Fruit fly (Drosophila melanogaster): ENCODE measurements around the gene CG12121.

The CG12121 gene

DNA sequence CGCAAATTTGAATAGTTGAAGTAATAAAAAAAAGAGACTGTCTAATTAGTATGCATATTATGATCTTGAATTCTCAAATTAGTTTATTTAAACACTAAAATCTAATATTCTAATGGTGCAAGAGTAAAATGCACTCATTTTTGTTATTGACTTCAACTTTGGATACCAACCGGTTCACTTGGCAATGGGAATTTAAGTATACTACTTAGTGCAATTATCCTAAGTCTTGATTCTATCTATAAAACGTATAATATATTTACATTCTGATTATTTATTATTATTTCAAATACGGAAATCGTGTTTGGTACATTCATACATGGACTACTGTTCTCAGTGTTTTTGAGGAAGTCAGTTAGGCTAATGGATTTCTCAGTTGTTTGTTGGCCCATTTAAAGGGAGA is 5.3 kb downstream of the CG12121 start, which contains the start of gene Gr8a:
Gene Gr8a (plus strand): TSS at position 301 of the 400 bp plus-strand sequence.
- no peak for TF ChIP-seq GATAd (GFP tag; optimal IDR thresholded peaks at IDR 0.05)
- TF ChIP-seq OdsH (GFP tag; optimal IDR thresholded peaks at IDR 0.05): no peak
- no peak for TF ChIP-seq jim (GFP tag; optimal IDR thresholded peaks at IDR 0.05)
- TF ChIP-seq br (GFP tag; optimal IDR thresholded peaks at IDR 0.05): no peak
- no peak for TF ChIP-seq Dfd (GFP tag; optimal IDR thresholded peaks at IDR 0.05)
- TF ChIP-seq Sp1 (GFP tag; optimal IDR thresholded peaks at IDR 0.05): no peak
- TF ChIP-seq tai (GFP tag; optimal IDR thresholded peaks at IDR 0.05): no peak
- no peak for TF ChIP-seq Vsx2 (GFP tag; optimal IDR thresholded peaks at IDR 0.05; ENCODE audit: partially characterized antibody)
- TF ChIP-seq psq (GFP tag; optimal IDR thresholded peaks at IDR 0.05): no peak
- no peak for TF ChIP-seq dmrt93B (GFP tag; optimal IDR thresholded peaks at IDR 0.05)
- no peak for TF ChIP-seq CG32264 (GFP tag; optimal IDR thresholded peaks at IDR 0.05)
- no peak for TF ChIP-seq brk (GFP tag; optimal IDR thresholded peaks at IDR 0.05)
- TF ChIP-seq Rel (GFP tag; optimal IDR thresholded peaks at IDR 0.05): no peak
- no peak for TF ChIP-seq Rel (tag; optimal IDR thresholded peaks at IDR 0.05)
- TF ChIP-seq dsf (GFP tag; optimal IDR thresholded peaks at IDR 0.05; ENCODE audit: borderline replicate concordance): no peak
- TF ChIP-seq CrebA (GFP tag; optimal IDR thresholded peaks at IDR 0.05; ENCODE audit: borderline replicate concordance): no peak
- no peak for TF ChIP-seq sage (GFP tag; optimal IDR thresholded peaks at IDR 0.05)
- no peak for TF ChIP-seq lola (GFP tag; optimal IDR thresholded peaks at IDR 0.05)
- TF ChIP-seq CG9705 (GFP tag; optimal IDR thresholded peaks at IDR 0.05): no peak

DNA sequence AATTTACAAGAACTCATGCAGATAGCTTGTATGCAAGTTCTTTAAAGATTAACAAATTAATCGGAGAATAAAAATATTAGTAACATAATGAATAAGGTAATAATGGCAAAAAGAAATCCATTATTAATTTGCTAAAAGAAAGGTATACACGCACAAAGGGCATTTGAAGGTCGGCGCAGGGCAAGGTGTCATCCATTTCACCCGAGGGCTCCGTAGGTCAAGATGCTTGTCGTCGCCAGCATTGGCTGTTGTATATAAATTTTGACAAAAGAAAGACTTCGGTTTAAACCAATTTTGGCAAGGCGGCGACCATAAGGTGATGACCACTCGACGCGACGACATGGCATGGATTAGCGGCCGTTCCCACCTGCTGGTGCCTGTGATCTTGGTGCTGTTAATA is 7.0 kb downstream of the CG12121 start, which contains the start of gene CG15370:
Gene CG15370 (plus strand): TSS at position 301 of the 400 bp plus-strand sequence.
- TF ChIP-seq HLH106 (tag; optimal IDR thresholded peaks at IDR 0.05) (no peak), Hnf4 (GFP tag; optimal IDR thresholded peaks at IDR 0.05) (no peak), Jra (GFP tag; optimal IDR thresholded peaks at IDR 0.05) (no peak), dmrt93B (GFP tag; optimal IDR thresholded peaks at IDR 0.05) (no peak), N (GFP tag; optimal IDR thresholded peaks at IDR 0.05) (no peak), usp (GFP tag; optimal IDR thresholded peaks at IDR 0.05) (no peak), h (GFP tag; optimal IDR thresholded peaks at IDR 0.05) (no peak), dsf (GFP tag; optimal IDR thresholded peaks at IDR 0.05; ENCODE audit: borderline replicate concordance) (no peak), CrebA (GFP tag; optimal IDR thresholded peaks at IDR 0.05; ENCODE audit: borderline replicate concordance) (no peak), sv (GFP tag; optimal IDR thresholded peaks at IDR 0.05) (no peak), Hr83 (GFP tag; optimal IDR thresholded peaks at IDR 0.05; ENCODE audit: poor library complexity, severe bottlenecking) (no peak), Sp1 (GFP tag; optimal IDR thresholded peaks at IDR 0.05) (no peak)

DNA sequence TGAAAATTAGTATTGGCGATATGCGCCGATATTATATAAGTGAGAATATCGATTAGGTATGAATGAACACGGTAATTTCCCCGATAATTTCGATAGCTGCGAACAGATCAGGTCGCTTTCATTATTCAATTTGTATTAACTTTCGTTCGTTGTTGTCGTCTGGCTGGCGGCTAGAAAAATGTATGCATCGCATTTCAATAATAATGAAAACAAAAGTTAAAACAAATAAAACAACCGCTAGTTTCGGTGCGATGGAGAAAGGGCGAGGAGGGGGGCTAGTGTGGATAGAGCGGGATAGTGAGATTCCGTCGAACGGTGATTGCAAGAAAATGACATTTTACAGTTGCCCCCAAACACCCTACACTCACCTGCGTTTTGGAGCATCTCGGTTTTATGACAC is 7.8 kb downstream of the CG12121 start:
- TF ChIP-seq tai (GFP tag; optimal IDR thresholded peaks at IDR 0.05) (no peak), dmrt93B (GFP tag; optimal IDR thresholded peaks at IDR 0.05) (no peak), Hnf4 (GFP tag; optimal IDR thresholded peaks at IDR 0.05) (no peak), lola (GFP tag; optimal IDR thresholded peaks at IDR 0.05) (no peak), Jra (GFP tag; optimal IDR thresholded peaks at IDR 0.05) (no peak), jim (GFP tag; optimal IDR thresholded peaks at IDR 0.05) (no peak), Abd-B (GFP tag; optimal IDR thresholded peaks at IDR 0.05) (no peak), woc (GFP tag; optimal IDR thresholded peaks at IDR 0.05) (no peak), dsf (GFP tag; optimal IDR thresholded peaks at IDR 0.05; ENCODE audit: borderline replicate concordance) (no peak), Dfd (GFP tag; optimal IDR thresholded peaks at IDR 0.05) (no peak), pan (optimal IDR thresholded peaks at IDR 0.05) (no peak), Rel (GFP tag; optimal IDR thresholded peaks at IDR 0.05) (no peak), Rel (tag; optimal IDR thresholded peaks at IDR 0.05) (no peak)

DNA sequence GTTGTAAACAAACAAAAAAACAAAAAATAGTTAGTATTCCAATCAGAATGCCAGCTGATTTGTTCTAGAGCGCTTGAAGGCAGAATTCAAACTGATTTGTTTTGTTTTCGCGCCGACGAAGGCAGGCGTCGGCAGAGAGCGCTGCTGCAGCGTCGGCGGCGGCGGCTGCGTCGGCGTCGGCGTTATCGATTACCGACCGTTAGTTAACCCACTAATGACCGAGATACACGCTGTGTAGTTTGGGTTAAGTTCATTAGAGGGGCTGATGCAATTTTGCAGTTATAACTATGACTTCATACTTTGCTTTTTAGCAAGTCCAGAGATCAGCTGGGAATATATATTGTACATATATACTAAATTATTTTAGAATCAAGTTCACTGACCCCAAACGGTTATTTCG is 9.0 kb downstream of the CG12121 start, which contains the start of gene t:
Gene t (minus strand): TSS at position 76 of the 400 bp plus-strand sequence.
- TF ChIP-seq pan (optimal IDR thresholded peaks at IDR 0.05) (no peak), N (GFP tag; optimal IDR thresholded peaks at IDR 0.05) (no peak), GATAd (GFP tag; optimal IDR thresholded peaks at IDR 0.05) (no peak), OdsH (GFP tag; optimal IDR thresholded peaks at IDR 0.05) (no peak), Dfd (GFP tag; optimal IDR thresholded peaks at IDR 0.05) (no peak), ey (GFP tag; optimal IDR thresholded peaks at IDR 0.05) (no peak), foxo (GFP tag; optimal IDR thresholded peaks at IDR 0.05) (no peak), Vsx2 (GFP tag; optimal IDR thresholded peaks at IDR 0.05; ENCODE audit: partially characterized antibody) (no peak), rgr (GFP tag; optimal IDR thresholded peaks at IDR 0.05) (no peak), usp (GFP tag; optimal IDR thresholded peaks at IDR 0.05) (no peak), Abd-B (GFP tag; optimal IDR thresholded peaks at IDR 0.05) (no peak), Mio (GFP tag; optimal IDR thresholded peaks at IDR 0.05) (no peak), Hr78 (GFP tag; optimal IDR thresholded peaks at IDR 0.05) (no peak), psq (GFP tag; optimal IDR thresholded peaks at IDR 0.05) (no peak), fru (GFP tag; optimal IDR thresholded peaks at IDR 0.05) (no peak), CG32264 (GFP tag; optimal IDR thresholded peaks at IDR 0.05) (no peak), dmrt93B (GFP tag; optimal IDR thresholded peaks at IDR 0.05) (no peak), woc (GFP tag; optimal IDR thresholded peaks at IDR 0.05) (no peak), sage (GFP tag; optimal IDR thresholded peaks at IDR 0.05) (no peak), Sp1 (GFP tag; optimal IDR thresholded peaks at IDR 0.05) (no peak)
